Fruit fly (Drosophila melanogaster) whole organism, embryonic: ENCODE measurements around the gene CG34265.

ENCODE experiments used
- Aef1 ChIP-seq: fragments of 200-800 bp; sonication (Bioruptor generic); IDR thresholded peaks from 3 replicates; pipeline ENCODE4 v1.3.6; 2022; ENCODE audit warnings: missing biosample characterization, missing genetic modification characterization
- Antp ChIP-seq: fragments of 200-800 bp; sonication (Bioruptor generic); optimal IDR thresholded peaks from 3 replicates; lab custom pipeline; 2016; ENCODE audit warnings: missing biosample characterization, missing genetic modification characterization
- Atf6 ChIP-seq: fragments of 200-800 bp; sonication (Bioruptor generic); IDR thresholded peaks from 2 replicates; pipeline ENCODE4 v1.3.6; 2022; ENCODE audit warnings: missing biosample characterization, missing genetic modification characterization
- CG10321 ChIP-seq: fragments of 200-800 bp; sonication (Bioruptor generic); IDR thresholded peaks from 2 replicates; pipeline ENCODE4 v1.3.6; 2022; ENCODE audit warnings: missing biosample characterization, missing genetic modification characterization
- CG10654 ChIP-seq: fragments of 200-800 bp; sonication (Bioruptor generic); optimal IDR thresholded peaks from 2 replicates; lab custom pipeline; 2016; ENCODE audit warnings: missing biosample characterization, missing genetic modification characterization
- CG11093 ChIP-seq: fragments of 200-800 bp; sonication (Bioruptor generic); IDR thresholded peaks from 3 replicates; pipeline ENCODE4 v1.3.6; 2022; ENCODE audit warnings: missing biosample characterization, missing genetic modification characterization
- CG11456 ChIP-seq: fragments of 200-800 bp; sonication (Bioruptor generic); IDR thresholded peaks from 3 replicates; pipeline ENCODE4 v1.3.6; 2022; ENCODE audit warnings: missing biosample characterization, missing genetic modification characterization
- CG1233 ChIP-seq: fragments of 200-800 bp; sonication (Bioruptor generic); optimal IDR thresholded peaks from 4 replicates; lab custom pipeline; 2018; ENCODE audit warnings: missing biosample characterization, mild to moderate bottlenecking, missing genetic modification characterization
- CG12659 ChIP-seq: fragments of 200-800 bp; sonication (Bioruptor generic); optimal IDR thresholded peaks from 3 replicates; lab custom pipeline; 2017; ENCODE audit warnings: mild to moderate bottlenecking, missing biosample characterization, missing genetic modification reagents, missing genetic modification characterization
- CG13775 ChIP-seq: fragments of 200-800 bp; sonication (Bioruptor generic); optimal IDR thresholded peaks from 3 replicates; lab custom pipeline; 2017; ENCODE audit warnings: missing biosample characterization, mild to moderate bottlenecking, missing genetic modification characterization
- CG15011 ChIP-seq: fragments of 200-800 bp; sonication (Bioruptor generic); optimal IDR thresholded peaks from 3 replicates; lab custom pipeline; 2018; ENCODE audit warnings: missing biosample characterization, mild to moderate bottlenecking, missing genetic modification characterization
- CG17328 ChIP-seq: fragments of 200-800 bp; sonication (Bioruptor generic); IDR thresholded peaks from 2 replicates; pipeline ENCODE4 v1.3.6; 2022; ENCODE audit warnings: missing biosample characterization, missing genetic modification characterization
- CG17568 ChIP-seq: fragments of 200-800 bp; sonication (Bioruptor generic); optimal IDR thresholded peaks from 2 replicates; lab custom pipeline; 2018; ENCODE audit warnings: missing biosample characterization, mild to moderate bottlenecking, missing genetic modification characterization, moderate library complexity
- CG18011 ChIP-seq: fragments of 200-800 bp; sonication (Bioruptor generic); optimal IDR thresholded peaks from 2 replicates; lab custom pipeline; 2017; ENCODE audit warnings: missing biosample characterization, missing genetic modification characterization, mild to moderate bottlenecking, moderate library complexity, missing genotype
- CG2199 ChIP-seq: fragments of 200-800 bp; sonication (Bioruptor generic); IDR thresholded peaks from 3 replicates; pipeline ENCODE4 v1.3.6; 2022; ENCODE audit warnings: missing biosample characterization, missing genetic modification characterization
- CG30403 ChIP-seq: fragments of 200-800 bp; sonication (Bioruptor generic); optimal IDR thresholded peaks from 3 replicates; lab custom pipeline; 2016; ENCODE audit warnings: missing biosample characterization, missing genetic modification characterization
- CG31441 ChIP-seq: fragments of 200-800 bp; sonication (Bioruptor generic); IDR thresholded peaks from 2 replicates; pipeline ENCODE4 v1.3.6; 2022; ENCODE audit warnings: missing biosample characterization, missing genetic modification characterization
- CG32772 ChIP-seq: fragments of 200-800 bp; sonication (Bioruptor generic); IDR thresholded peaks from 2 replicates; pipeline ENCODE4 v1.3.6; 2022; ENCODE audit warnings: missing biosample characterization, missing genetic modification characterization
- CG33557 ChIP-seq: fragments of 200-800 bp; sonication (Bioruptor generic); optimal IDR thresholded peaks from 2 replicates; lab custom pipeline; 2019; ENCODE audit warnings: missing biosample characterization, mild to moderate bottlenecking, missing genetic modification characterization, moderate library complexity
- CG4617 ChIP-seq: fragments of 200-800 bp; sonication (Bioruptor generic); optimal IDR thresholded peaks from 3 replicates; lab custom pipeline; 2016; ENCODE audit warnings: missing biosample characterization, missing genetic modification characterization, borderline replicate concordance
- CG4820 ChIP-seq: fragments of 200-800 bp; sonication (Bioruptor generic); optimal IDR thresholded peaks from 3 replicates; lab custom pipeline; 2016; ENCODE audit warnings: missing biosample characterization, missing genetic modification characterization
- CG4854 ChIP-seq: fragments of 200-800 bp; sonication (Bioruptor generic); optimal IDR thresholded peaks from 2 replicates; lab custom pipeline; 2016; ENCODE audit warnings: missing biosample characterization, missing genetic modification characterization, inconsistent platforms
- CG5245 ChIP-seq: fragments of 200-800 bp; sonication (Bioruptor generic); optimal IDR thresholded peaks from 3 replicates; lab custom pipeline; 2016; ENCODE audit warnings: missing biosample characterization, missing genetic modification characterization
- CG6254 ChIP-seq: fragments of 200-800 bp; sonication (Bioruptor generic); optimal IDR thresholded peaks from 3 replicates; lab custom pipeline; 2017; ENCODE audit warnings: mild to moderate bottlenecking, missing biosample characterization, missing genetic modification reagents, missing genetic modification characterization
- CG6654 ChIP-seq: fragments of 200-800 bp; sonication (Bioruptor generic); optimal IDR thresholded peaks from 2 replicates; lab custom pipeline; 2017; ENCODE audit warnings: missing biosample characterization, mild to moderate bottlenecking, missing genetic modification characterization
- CG7928 ChIP-seq: fragments of 200-800 bp; sonication (Bioruptor generic); optimal IDR thresholded peaks from 2 replicates; lab custom pipeline; 2017; ENCODE audit warnings: missing biosample characterization, mild to moderate bottlenecking, missing genetic modification characterization
- CG8089 ChIP-seq: fragments of 200-800 bp; sonication (Bioruptor generic); optimal IDR thresholded peaks from 3 replicates; lab custom pipeline; 2016; ENCODE audit warnings: missing biosample characterization, missing genetic modification characterization
- CG8388 ChIP-seq: fragments of 200-800 bp; sonication (Bioruptor generic); optimal IDR thresholded peaks from 2 replicates; lab custom pipeline; 2019; ENCODE audit warnings: missing biosample characterization, mild to moderate bottlenecking, missing genetic modification characterization, moderate library complexity
- Chrac-16 ChIP-seq: fragments of 200-800 bp; sonication (Bioruptor generic); optimal IDR thresholded peaks from 3 replicates; lab custom pipeline; 2016; ENCODE audit warnings: missing biosample characterization, missing genetic modification characterization
- Deaf1 ChIP-seq: fragments of 200-800 bp; optimal IDR thresholded peaks from 3 replicates; lab custom pipeline; 2019; ENCODE audit warnings: missing biosample characterization, mild to moderate bottlenecking, missing genetic modification characterization, moderate library complexity
- Dll ChIP-seq: fragments of 200-800 bp; sonication (Bioruptor generic); IDR thresholded peaks from 4 replicates; pipeline ENCODE4 v1.3.6; 2022; ENCODE audit warnings: missing biosample characterization, missing genetic modification characterization; ENCODE audit not compliant: partially characterized antibody
- Hmr ChIP-seq: fragments of 200-800 bp; sonication (Bioruptor generic); optimal IDR thresholded peaks from 3 replicates; lab custom pipeline; 2017; ENCODE audit warnings: mild to moderate bottlenecking, missing biosample characterization, missing genetic modification reagents, missing genetic modification characterization
- Hr3 ChIP-seq: fragments of 200-800 bp; sonication (Bioruptor generic); optimal IDR thresholded peaks from 3 replicates; lab custom pipeline; 2016; ENCODE audit warnings: missing biosample characterization, missing genetic modification characterization
- Hr39 ChIP-seq: fragments of >200 bp; optimal IDR thresholded peaks from 2 replicates; lab custom pipeline; 2017
- Max ChIP-seq: fragments of 200-800 bp; sonication (Bioruptor generic); optimal IDR thresholded peaks from 2 replicates; lab custom pipeline; 2016; ENCODE audit warnings: missing biosample characterization, mild to moderate bottlenecking, missing genetic modification characterization
- Mes4 ChIP-seq: fragments of 200-800 bp; sonication (Bioruptor generic); optimal IDR thresholded peaks from 2 replicates; lab custom pipeline; 2016; ENCODE audit warnings: missing biosample characterization, missing genetic modification characterization
- Sox100B ChIP-seq: fragments of 200-800 bp; sonication (Bioruptor generic); optimal IDR thresholded peaks from 3 replicates; lab custom pipeline; 2018; ENCODE audit warnings: missing biosample characterization, mild to moderate bottlenecking, missing genetic modification characterization
- Ssrp ChIP-seq: fragments of 200-800 bp; sonication (Bioruptor generic); optimal IDR thresholded peaks from 2 replicates; lab custom pipeline; 2018; ENCODE audit warnings: missing biosample characterization, mild to moderate bottlenecking, missing genetic modification characterization, moderate library complexity
- Xrp1 ChIP-seq: fragments of 200-800 bp; sonication (Bioruptor generic); IDR thresholded peaks from 2 replicates; pipeline ENCODE4 v1.3.6; 2022; ENCODE audit warnings: missing biosample characterization, missing genetic modification characterization
- ab ChIP-seq: fragments of 200-800 bp; sonication (Bioruptor generic); optimal IDR thresholded peaks from 2 replicates; lab custom pipeline; 2016; ENCODE audit warnings: missing biosample characterization, missing genetic modification characterization
- cato ChIP-seq: fragments of 200-800 bp; sonication (Bioruptor generic); optimal IDR thresholded peaks from 2 replicates; lab custom pipeline; 2016; ENCODE audit warnings: missing biosample characterization, missing genetic modification characterization, borderline replicate concordance
- dati ChIP-seq: fragments of 200-800 bp; sonication (Bioruptor generic); IDR thresholded peaks from 2 replicates; pipeline ENCODE4 v1.3.6; 2022; ENCODE audit warnings: missing biosample characterization, missing genetic modification characterization
- disco-r ChIP-seq: fragments of 200-800 bp; sonication (Bioruptor generic); optimal IDR thresholded peaks from 2 replicates; lab custom pipeline; 2016; ENCODE audit warnings: missing biosample characterization, missing genetic modification characterization
- dm ChIP-seq: fragments of 200-800 bp; sonication (Bioruptor generic); optimal IDR thresholded peaks from 3 replicates; lab custom pipeline; 2016; ENCODE audit warnings: missing biosample characterization, missing genetic modification characterization
- esg ChIP-seq: fragments of 200-800 bp; sonication (Bioruptor generic); conservative IDR thresholded peaks from 2 replicates; pipeline ENCODE4 v1.3.6; 2022; ENCODE audit warnings: missing biosample characterization, missing genetic modification characterization
- eyg ChIP-seq: fragments of 200-800 bp; sonication (Bioruptor generic); optimal IDR thresholded peaks from 3 replicates; lab custom pipeline; 2016; ENCODE audit warnings: missing biosample characterization, missing genetic modification characterization
- fd96Cb ChIP-seq: fragments of 200-800 bp; sonication (Bioruptor generic); optimal IDR thresholded peaks from 2 replicates; lab custom pipeline; 2018; ENCODE audit warnings: missing biosample characterization, mild to moderate bottlenecking, missing genetic modification characterization, moderate library complexity
- grau ChIP-seq: fragments of 200-800 bp; optimal IDR thresholded peaks from 3 replicates; lab custom pipeline; 2019; ENCODE audit warnings: missing biosample characterization, mild to moderate bottlenecking, missing genetic modification characterization, moderate library complexity
- h ChIP-seq: fragments of >200 bp; optimal IDR thresholded peaks from 2 replicates; lab custom pipeline; 2017
- pfk ChIP-seq: fragments of 200-800 bp; sonication (Bioruptor generic); optimal IDR thresholded peaks from 2 replicates; lab custom pipeline; 2018; ENCODE audit warnings: missing biosample characterization, mild to moderate bottlenecking, missing genetic modification characterization, moderate library complexity
- rib ChIP-seq: fragments of 200-800 bp; sonication (Bioruptor generic); IDR thresholded peaks from 2 replicates; pipeline ENCODE4 v1.3.6; 2022; ENCODE audit warnings: missing biosample characterization, missing genetic modification characterization
- seq ChIP-seq: fragments of 200-800 bp; sonication (Bioruptor generic); IDR thresholded peaks from 2 replicates; pipeline ENCODE4 v1.3.6; 2022; ENCODE audit warnings: missing biosample characterization, missing genetic modification characterization
- wdn ChIP-seq: fragments of 200-800 bp; sonication (Bioruptor generic); IDR thresholded peaks from 2 replicates; pipeline ENCODE4 v1.3.6; 2022; ENCODE audit warnings: missing biosample characterization, missing genetic modification characterization

CG34265 gene

dm6 chr3L:3305430-3305829 is 37.2 kb downstream of the CG34265 start (continued):
- no peak for TF ChIP-seq CG30403 (GFP tag; lab: Kevin White, UChicago)
- TF ChIP-seq Dll (GFP tag; lab: Robert Waterston, UW): no peak
- no peak for TF ChIP-seq wdn (GFP tag; lab: Robert Waterston, UW)
- TF ChIP-seq ab (GFP tag; lab: Kevin White, UChicago): no peak
- TF ChIP-seq CG8388 (GFP tag; lab: Kevin White, UChicago): no peak
- TF ChIP-seq CG2199: no peak
- peak; percentile 13 for TF ChIP-seq CG5245 (GFP tag; lab: Kevin White, UChicago)
- no peak for TF ChIP-seq esg (GFP tag; lab: Robert Waterston, UW)
- no peak for TF ChIP-seq dm (GFP tag; lab: Kevin White, UChicago)
- TF ChIP-seq dati (GFP tag; lab: Robert Waterston, UW): no peak
- no peak for TF ChIP-seq CG4617
- TF ChIP-seq Ssrp: no peak
- TF ChIP-seq Hr39: no peak
- TF ChIP-seq rib (GFP tag; lab: Robert Waterston, UW): no peak
- TF ChIP-seq CG6654: no peak
- no peak for TF ChIP-seq Chrac-16 (GFP tag; lab: Kevin White, UChicago)
- TF ChIP-seq CG4820: peak; percentile 40
- TF ChIP-seq CG8089 (GFP tag; lab: Kevin White, UChicago): peak; percentile 49
- peak; percentile 46; the same call in 1 of the 2 replicates for TF ChIP-seq Xrp1 (GFP tag; lab: Robert Waterston, UW)
- TF ChIP-seq CG11093 (GFP tag; lab: Robert Waterston, UW): no peak
- no peak for TF ChIP-seq seq (GFP tag; lab: Robert Waterston, UW)
- no peak for TF ChIP-seq CG32772 (GFP tag; lab: Robert Waterston, UW)
- TF ChIP-seq Hmr: peak; percentile 52
- peak; percentile 11 for TF ChIP-seq CG6254 (GFP tag; lab: Kevin White, UChicago)
- no peak for TF ChIP-seq CG33557 (GFP tag; lab: Kevin White, UChicago)
- TF ChIP-seq grau (tag; lab: Kevin White, UChicago): peak; percentile 25
- TF ChIP-seq CG10654 (GFP tag; lab: Kevin White, UChicago): no peak
- no peak for TF ChIP-seq eyg (GFP tag; lab: Kevin White, UChicago)
- TF ChIP-seq CG18011 (GFP tag; lab: Kevin White, UChicago): no peak
- no peak for TF ChIP-seq disco-r (GFP tag; lab: Kevin White, UChicago)
- no peak for TF ChIP-seq Antp (GFP tag; lab: Kevin White, UChicago)
- TF ChIP-seq h (lab: Kevin White, UChicago): no peak
- TF ChIP-seq CG31441 (GFP tag; lab: Robert Waterston, UW): peak; percentile 16; the same call in 1 of the 2 replicates
- peak; percentile 52 for TF ChIP-seq Mes4 (GFP tag; lab: Kevin White, UChicago)
- peak; percentile 60 for TF ChIP-seq CG17568 (GFP tag; lab: Kevin White, UChicago)
- no peak for TF ChIP-seq Hr3 (GFP tag; lab: Kevin White, UChicago)
- TF ChIP-seq Max (GFP tag; lab: Kevin White, UChicago): peak; percentile 33
- no peak for TF ChIP-seq pfk
- peak; percentile 19; the same call in 1 of the 2 replicates for TF ChIP-seq CG17328 (GFP tag; lab: Robert Waterston, UW)
- TF ChIP-seq CG12659 (GFP tag; lab: Kevin White, UChicago): peak; percentile 31
- no peak for TF ChIP-seq Aef1 (GFP tag; lab: Robert Waterston, UW)
- TF ChIP-seq Atf6 (GFP tag; lab: Robert Waterston, UW): peak; percentile 24; the same call in 1 of the 2 replicates
- TF ChIP-seq CG7928 (GFP tag; lab: Kevin White, UChicago): no peak
- TF ChIP-seq Sox100B (GFP tag; lab: Kevin White, UChicago): peak; percentile 9
- TF ChIP-seq cato (GFP tag; lab: Kevin White, UChicago): peak; percentile 31
- TF ChIP-seq Deaf1 (tag; lab: Kevin White, UChicago): no peak
- peak; percentile 42 for TF ChIP-seq fd96Cb (tag; lab: Kevin White, UChicago)
- TF ChIP-seq CG1233: no peak
- TF ChIP-seq CG15011 (GFP tag; lab: Kevin White, UChicago): no peak
- no peak for TF ChIP-seq CG11456 (GFP tag; lab: Robert Waterston, UW)
- TF ChIP-seq CG13775 (GFP tag; lab: Kevin White, UChicago): no peak
- peak; percentile 18; the same call in 1 of the 2 replicates for TF ChIP-seq CG10321 (GFP tag; lab: Robert Waterston, UW)
- no peak for TF ChIP-seq CG4854
